Worm (Caenorhabditis elegans): ENCODE results near the gene T05H10.1.

The T05H10.1 gene

DNA sequence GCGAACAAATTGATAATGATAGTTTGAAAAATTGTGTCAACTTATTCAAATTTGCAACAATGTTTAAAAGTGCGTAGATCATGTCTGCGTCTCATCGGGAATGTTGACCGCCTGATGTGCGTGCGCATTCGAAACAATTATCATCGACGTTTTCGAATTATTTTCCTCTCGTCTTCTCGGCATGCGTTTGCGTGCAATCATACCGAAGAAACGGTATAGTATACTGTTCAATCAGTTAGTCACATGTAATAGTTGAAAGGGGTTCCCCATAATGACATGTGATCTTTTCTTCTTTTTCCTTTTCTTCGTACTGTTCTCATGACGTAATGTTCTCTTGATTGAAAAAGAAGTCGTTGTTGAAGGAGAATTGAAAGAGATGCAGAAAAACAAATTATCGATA is 25.6 kb upstream of the T05H10.1 start (continued):
- TF ChIP-seq dve-1 (tag; optimal IDR thresholded peaks at IDR 0.05; ENCODE audit: insufficient read depth) (peak; percentile 95), lin-29 (GFP tag; IDR thresholded peaks at IDR 0.05) (no peak), php-3 (GFP tag; IDR thresholded peaks at IDR 0.05) (0 out of 2 replicates have a peak, but pooled peaks have one; percentile 54), aha-1 (tag) (peak; percentile 97), ceh-44 (GFP tag; IDR thresholded peaks at IDR 0.05) (no peak), nhr-48 (tag; optimal IDR thresholded peaks at IDR 0.05) (peak; percentile 96), nhr-42 (GFP tag; IDR thresholded peaks at IDR 0.05) (no peak), lin-1 (GFP tag; IDR thresholded peaks at IDR 0.05) (peak; percentile 60; the same call in 1 of the 2 replicates), gei-8 (GFP tag; optimal IDR thresholded peaks at IDR 0.05) (no peak), snpc-4 (tag; optimal IDR thresholded peaks at IDR 0.05) (no peak), F26F4.8 (GFP tag; conservative IDR thresholded peaks at IDR 0.05) (no peak), nhr-11 (tag; optimal IDR thresholded peaks at IDR 0.05) (peak; percentile 23), ZK337.2 (GFP tag; IDR thresholded peaks at IDR 0.05) (no peak), F10B5.3 (tag; optimal IDR thresholded peaks at IDR 0.05) (no peak), pha-4 (GFP tag; IDR thresholded peaks at IDR 0.05) (no peak), pha-4 (tag; optimal IDR thresholded peaks at IDR 0.05) (no peak), fkh-10 (GFP tag; optimal IDR thresholded peaks at IDR 0.05) (no peak), lin-15B (tag; optimal IDR thresholded peaks at IDR 0.05) (no peak)

ce11 chrII:8017380-8017779 is 25.0 kb upstream of the T05H10.1 start, which contains the start of gene zyg-11:
zyg-11 (plus strand) TSS chrII:8017680.
- TF ChIP-seq lin-13 (GFP tag; optimal IDR thresholded peaks at IDR 0.05) (no peak), daf-16 (GFP tag; optimal IDR thresholded peaks at IDR 0.05) (no peak), daf-16 (tag; optimal IDR thresholded peaks at IDR 0.05) (no peak), lsy-2 (tag; optimal IDR thresholded peaks at IDR 0.05) (no peak), R02D3.7 (tag; optimal IDR thresholded peaks at IDR 0.05) (no peak), ztf-7 (tag; optimal IDR thresholded peaks at IDR 0.05) (no peak), jun-1 (tag; optimal IDR thresholded peaks at IDR 0.05) (no peak), pqm-1 (tag; optimal IDR thresholded peaks at IDR 0.05) (no peak), nhr-76 (tag; optimal IDR thresholded peaks at IDR 0.05) (no peak), pha-4 (GFP tag; IDR thresholded peaks at IDR 0.05) (no peak), pha-4 (tag; optimal IDR thresholded peaks at IDR 0.05) (no peak)

DNA sequence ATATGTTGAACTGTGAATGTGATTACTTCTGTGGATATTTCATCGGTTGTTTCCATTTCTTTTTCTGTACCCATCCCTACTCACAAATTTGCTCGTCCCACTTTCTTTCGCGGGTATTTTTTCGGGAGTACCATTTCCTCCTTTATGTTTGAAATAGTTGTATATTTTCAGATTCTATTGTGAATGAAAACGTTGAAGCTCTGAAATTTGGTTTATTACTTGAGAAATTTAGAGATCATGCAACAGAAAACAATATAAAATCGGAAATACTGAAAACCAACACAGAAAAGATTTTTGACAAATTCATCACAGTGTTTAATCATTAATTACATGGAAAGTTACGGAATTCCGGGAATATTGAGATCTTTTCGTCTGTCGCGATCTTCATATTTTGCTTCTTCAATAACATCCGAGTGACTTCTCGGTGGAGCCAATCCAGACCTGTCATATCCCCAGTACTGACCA is 21.8 kb upstream of the T05H10.1 start:
- TF ChIP-seq lin-38 (GFP tag; IDR thresholded peaks at IDR 0.05) (peak; percentile 27; the same call in 1 of the 2 replicates), ces-1 (GFP tag; optimal IDR thresholded peaks at IDR 0.05) (no peak), zfp-3 (GFP tag; conservative IDR thresholded peaks at IDR 0.05) (peak; percentile 50; the same call in 1 of the 2 replicates), pha-4 (GFP tag; IDR thresholded peaks at IDR 0.05) (peak; percentile 45; the same call in 1 of the 2 replicates), pha-4 (tag; optimal IDR thresholded peaks at IDR 0.05) (no peak), dve-1 (tag; optimal IDR thresholded peaks at IDR 0.05; ENCODE audit: insufficient read depth) (peak; percentile 13), tra-1 (GFP tag; IDR thresholded peaks at IDR 0.05) (no peak), arid-1 (GFP tag; conservative IDR thresholded peaks at IDR 0.05) (0 out of 2 replicates have a peak, but pooled peaks have one; percentile 3), mxl-2 (GFP tag; conservative IDR thresholded peaks at IDR 0.05) (no peak), nhr-111 (GFP tag; optimal IDR thresholded peaks at IDR 0.05) (no peak), sdz-12 (GFP tag; optimal IDR thresholded peaks at IDR 0.05) (peak; percentile 69), saeg-2 (GFP tag; IDR thresholded peaks at IDR 0.05) (0 out of 2 replicates have a peak, but pooled peaks have one; percentile 22), ama-1 (optimal IDR thresholded peaks at IDR 0.05) (peak; percentile 39), aha-1 (tag) (peak; percentile 83), mep-1 (tag; optimal IDR thresholded peaks at IDR 0.05) (peak; percentile 8), gei-8 (GFP tag; optimal IDR thresholded peaks at IDR 0.05) (peak; percentile 42), T26A8.4 (GFP tag; IDR thresholded peaks at IDR 0.05) (0 out of 2 replicates have a peak, but pooled peaks have one; percentile 48), mdl-1 (tag; optimal IDR thresholded peaks at IDR 0.05) (no peak), nhr-41 (GFP tag; IDR thresholded peaks at IDR 0.05) (0 out of 2 replicates have a peak, but pooled peaks have one; percentile 5), T20F7.1 (GFP tag; optimal IDR thresholded peaks at IDR 0.05) (peak; percentile 7), Y48G9A.11 (GFP tag; IDR thresholded peaks at IDR 0.05) (0 out of 2 replicates have a peak, but pooled peaks have one; percentile 18), nhr-77 (tag; optimal IDR thresholded peaks at IDR 0.05) (no peak), mxl-3 (GFP tag; optimal IDR thresholded peaks at IDR 0.05) (no peak), daf-16 (GFP tag; optimal IDR thresholded peaks at IDR 0.05) (peak in 1 of 2 experiments; percentile 16), daf-16 (tag; optimal IDR thresholded peaks at IDR 0.05) (peak; percentile 20), lin-39 (tag; optimal IDR thresholded peaks at IDR 0.05) (no peak)
